Worm (Caenorhabditis elegans) whole organism, L4/young adult: ENCODE measurements around the gene F09G2.8.
A peak's percentile ranks its signal among the peaks of the same experiment; 100 is the strongest.

Experiments
- W03F9.2 ChIP-seq: fragments of 150-350 bp; optimal IDR thresholded peaks from 2 replicates; lab custom pipeline; 2014; ENCODE audit warnings: missing biosample characterization, missing genetic modification characterization
- dao-5 ChIP-seq: sonication (generic microtip); optimal IDR thresholded peaks from 2 replicates; lab custom pipeline; 2016; ENCODE audit warnings: missing genotype, missing genetic modification characterization, moderate library complexity, missing compliant biosample characterization
- him-1 ChIP-seq: sonication (generic microtip); optimal IDR thresholded peaks from 2 replicates; lab custom pipeline; 2016; ENCODE audit warnings: missing genotype, missing genetic modification reagents, missing genetic modification characterization, missing compliant biosample characterization

Gene F09G2.8

DNA sequence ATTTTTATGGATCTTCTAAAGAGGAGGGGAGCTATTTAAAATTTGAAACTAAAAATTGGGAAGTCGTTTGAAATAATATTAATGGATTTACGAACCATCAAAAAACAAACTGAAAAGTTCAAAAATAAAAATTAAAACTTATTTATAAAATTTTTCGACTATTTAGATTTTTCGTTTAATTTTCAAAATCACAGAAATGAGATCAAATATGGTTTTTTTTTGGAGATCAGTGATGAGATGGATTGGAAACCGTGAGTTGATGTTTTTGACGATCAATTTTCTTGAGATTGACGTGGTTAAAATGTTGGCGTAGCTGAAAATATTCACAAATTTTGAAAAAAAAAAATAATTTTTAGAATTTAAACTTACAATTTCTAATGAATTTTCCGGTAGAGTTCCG is 25.5 kb upstream of the F09G2.8 start, which contains the start of gene C13F10.5:
C13F10.5 (minus strand) TSS at position 101 of the 400 bp plus-strand sequence.
- TF ChIP-seq W03F9.2 (tag; lab: Kevin White, UChicago) (no peak), him-1 (tag; lab: Kevin White, UChicago) (no peak), dao-5 (tag; lab: Kevin White, UChicago) (no peak)

DNA sequence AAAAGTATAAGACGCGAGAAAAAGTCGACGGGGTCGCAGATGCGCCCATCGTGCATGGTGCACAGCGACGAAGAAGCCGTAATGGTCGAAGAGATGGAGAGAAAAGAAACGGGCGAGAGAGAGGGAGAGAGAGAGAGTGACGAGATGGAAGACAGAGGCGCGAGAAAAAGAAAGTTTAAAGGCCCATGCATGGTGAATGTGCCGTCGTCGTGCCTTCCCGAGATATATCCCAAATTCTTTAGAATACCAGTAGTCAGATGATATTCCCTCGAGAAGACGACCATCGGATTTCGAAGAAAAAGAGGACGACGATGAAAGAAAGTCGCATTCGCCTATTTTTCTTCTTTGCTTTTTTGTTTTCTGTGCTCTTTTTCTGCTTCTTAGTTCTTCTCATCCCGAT is 22.6 kb upstream of the F09G2.8 start:
- no peak for TF ChIP-seq dao-5 (tag; lab: Kevin White, UChicago)
- TF ChIP-seq him-1 (tag; lab: Kevin White, UChicago), result peak; percentile 24

DNA sequence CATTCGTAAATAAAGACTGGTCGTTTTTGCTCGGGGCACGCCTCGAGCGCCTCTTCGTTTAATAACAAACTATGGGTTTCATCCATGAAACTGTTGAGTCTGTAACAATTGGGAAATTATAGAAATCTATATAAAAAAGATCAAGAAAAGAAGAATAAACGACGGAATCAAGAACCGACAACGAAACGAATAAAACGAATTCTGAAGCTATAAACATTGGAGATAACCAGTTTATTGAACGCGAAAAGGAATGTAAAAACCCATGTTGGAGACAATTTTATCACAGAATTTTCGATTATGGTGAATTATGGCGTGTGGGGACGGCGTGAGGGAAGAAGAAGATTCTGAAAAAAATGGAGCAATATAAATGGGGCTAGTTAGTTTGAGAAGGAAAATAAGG is 21.3 kb upstream of the F09G2.8 start, which contains the start of gene soap-1:
soap-1 (minus strand) TSS at position 101 of the 400 bp plus-strand sequence.
- no peak for TF ChIP-seq him-1 (tag; lab: Kevin White, UChicago)
- no peak for TF ChIP-seq dao-5 (tag; lab: Kevin White, UChicago)
- TF ChIP-seq W03F9.2 (tag; lab: Kevin White, UChicago), result no peak

DNA sequence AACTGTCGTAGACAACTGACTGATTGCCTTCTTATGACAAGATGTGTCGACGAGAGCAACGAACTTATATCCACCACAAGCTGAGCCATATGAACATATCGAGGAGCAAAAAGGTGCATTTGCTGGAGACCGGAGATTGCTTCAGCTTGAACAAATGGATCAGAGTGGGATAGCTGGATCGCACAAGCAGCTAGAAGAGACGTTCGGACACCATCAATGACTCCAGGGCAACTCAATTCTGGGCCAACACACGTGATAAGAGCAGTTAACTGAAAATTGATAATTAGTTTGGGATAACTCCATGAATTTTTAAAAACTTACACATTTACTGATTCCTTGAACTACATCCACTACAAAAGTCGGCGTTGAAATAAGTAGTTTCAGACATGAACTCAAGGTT is 15.5 kb upstream of the F09G2.8 start:
- TF ChIP-seq dao-5 (tag; lab: Kevin White, UChicago), result no peak

DNA sequence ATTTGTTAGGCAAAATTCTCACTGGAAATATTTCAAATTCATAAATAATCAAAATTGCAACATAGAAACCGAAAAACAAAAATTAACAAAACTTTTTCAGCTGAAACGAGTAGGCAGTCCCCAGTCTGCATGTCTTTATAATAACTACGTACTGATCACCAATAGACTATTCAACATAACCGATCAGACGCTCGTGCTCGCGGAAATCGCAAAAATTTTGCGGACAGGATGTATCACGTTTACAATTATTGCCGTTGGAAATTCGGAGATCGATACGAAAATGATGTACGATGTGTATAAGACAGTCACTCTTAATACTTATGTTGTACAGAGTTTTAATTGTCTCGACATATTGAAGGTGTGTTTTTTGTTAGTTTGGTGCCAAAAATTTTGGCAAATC is 7.9 kb upstream of the F09G2.8 start:
- TF ChIP-seq W03F9.2 (tag; lab: Kevin White, UChicago) (no peak), dao-5 (tag; lab: Kevin White, UChicago) (no peak), him-1 (tag; lab: Kevin White, UChicago) (no peak)

DNA sequence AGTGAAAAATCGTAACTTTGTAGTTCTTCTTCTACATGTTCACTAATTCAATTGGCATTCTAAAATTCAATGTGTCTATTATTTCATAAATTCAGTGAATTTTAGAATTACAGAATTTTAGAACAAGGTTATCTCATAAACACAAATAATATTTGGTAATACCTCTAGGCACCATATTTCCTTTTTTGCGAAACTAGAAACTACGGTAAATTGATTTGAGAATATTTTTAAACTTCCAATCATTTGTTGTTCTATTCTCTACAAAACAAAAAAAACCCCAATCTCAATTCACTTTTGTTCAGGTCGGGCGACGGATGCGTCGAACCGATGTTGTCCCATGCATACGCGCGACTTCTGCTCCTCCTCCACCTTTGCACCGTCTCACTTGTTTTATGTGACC is 6.5 kb upstream of the F09G2.8 start, which contains the start of gene F09G2.1:
F09G2.1 (plus strand) TSS at position 301 of the 400 bp plus-strand sequence.
- TF ChIP-seq W03F9.2 (tag; lab: Kevin White, UChicago) (no peak), him-1 (tag; lab: Kevin White, UChicago) (no peak), dao-5 (tag; lab: Kevin White, UChicago) (no peak)

DNA sequence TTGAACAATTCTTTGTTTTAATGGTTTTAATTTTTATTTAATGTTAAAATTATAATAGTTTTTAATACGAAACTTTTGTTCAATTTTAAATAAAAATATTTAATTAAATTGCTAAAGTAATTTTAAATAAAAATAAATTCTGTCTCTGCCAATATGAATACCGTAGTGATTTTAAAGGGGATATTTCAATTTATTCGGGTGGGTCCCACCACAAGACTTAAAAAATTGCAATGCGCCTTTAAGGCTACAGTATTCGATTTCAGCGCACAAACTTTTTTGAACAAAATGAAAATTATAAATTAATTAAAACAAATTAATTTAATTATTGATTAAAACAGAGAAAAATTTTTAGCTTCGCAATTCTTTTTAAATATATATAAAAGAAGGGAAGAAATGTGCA is 5.6 kb upstream of the F09G2.8 start:
- no peak for TF ChIP-seq W03F9.2 (tag; lab: Kevin White, UChicago)
- TF ChIP-seq him-1 (tag; lab: Kevin White, UChicago), result no peak
- no peak for TF ChIP-seq dao-5 (tag; lab: Kevin White, UChicago)

DNA sequence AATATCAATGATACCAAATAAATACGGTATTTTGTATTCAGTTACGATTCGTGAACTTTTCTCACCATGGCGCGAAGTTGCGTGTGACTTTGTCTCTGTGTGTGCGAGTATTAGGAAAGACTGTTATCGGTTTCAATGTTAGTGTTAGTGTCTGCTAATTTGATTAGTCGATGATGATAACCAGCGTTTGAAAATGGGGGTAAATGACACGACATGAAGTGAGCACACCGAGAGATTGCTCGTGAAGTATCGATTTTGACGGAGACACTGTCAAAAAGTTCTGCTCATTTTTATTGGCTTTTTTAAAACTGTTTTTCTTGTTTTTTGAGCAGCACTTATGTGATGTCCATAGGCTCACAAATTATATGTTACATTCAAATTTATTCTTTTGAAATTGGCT is 4.9 kb upstream of the F09G2.8 start:
- TF ChIP-seq him-1 (tag; lab: Kevin White, UChicago) (no peak), dao-5 (tag; lab: Kevin White, UChicago) (no peak), W03F9.2 (tag; lab: Kevin White, UChicago) (no peak)

DNA sequence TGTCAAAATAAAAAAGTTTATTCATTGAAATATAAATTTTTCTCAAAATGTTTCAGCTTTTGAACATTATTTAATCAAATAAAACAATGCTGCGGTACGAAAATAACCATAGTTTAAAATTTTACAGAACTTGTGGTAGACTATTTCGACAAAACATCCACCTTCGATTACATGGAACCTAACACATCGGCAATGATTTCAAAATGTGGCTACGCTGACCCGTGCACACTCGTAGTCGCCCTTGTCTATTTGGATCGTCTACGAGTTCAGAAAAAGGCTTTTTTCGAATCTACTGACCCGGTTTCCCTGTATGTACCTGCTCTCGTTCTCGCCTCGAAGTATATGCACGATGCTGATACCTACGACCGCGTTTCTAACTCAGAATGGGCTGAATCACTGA is 3.6 kb upstream of the F09G2.8 start:
- no peak for TF ChIP-seq him-1 (tag; lab: Kevin White, UChicago)

DNA sequence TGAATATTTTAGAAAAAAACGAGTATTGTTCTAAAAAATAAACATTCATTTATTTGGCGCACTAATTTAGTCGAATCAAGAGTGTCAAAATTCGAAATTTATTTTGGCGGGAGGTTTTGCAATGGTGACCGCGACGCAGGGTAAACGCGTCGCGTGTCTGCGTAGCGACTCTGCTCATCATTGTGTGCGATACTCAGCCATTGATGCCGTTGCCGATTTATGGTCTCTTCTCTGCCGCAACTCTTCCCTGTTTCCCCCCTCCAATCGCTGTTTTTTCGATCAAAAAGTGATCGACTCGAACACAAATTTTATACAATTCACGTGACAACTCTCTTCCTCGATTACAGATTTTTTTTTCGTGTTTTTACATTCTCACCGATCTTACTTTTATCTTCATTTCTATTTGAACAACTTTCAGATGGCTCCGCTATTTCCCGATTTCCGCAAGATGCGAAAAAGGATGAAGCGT is 3.1 kb upstream of the F09G2.8 start, which contains the start of gene F09G2.2:
F09G2.2 (plus strand) TSS at position 419 of the 469 bp plus-strand sequence.
- TF ChIP-seq dao-5 (tag; lab: Kevin White, UChicago) (no peak), him-1 (tag; lab: Kevin White, UChicago) (peak; percentile 52), W03F9.2 (tag; lab: Kevin White, UChicago) (peak; percentile 93)

DNA sequence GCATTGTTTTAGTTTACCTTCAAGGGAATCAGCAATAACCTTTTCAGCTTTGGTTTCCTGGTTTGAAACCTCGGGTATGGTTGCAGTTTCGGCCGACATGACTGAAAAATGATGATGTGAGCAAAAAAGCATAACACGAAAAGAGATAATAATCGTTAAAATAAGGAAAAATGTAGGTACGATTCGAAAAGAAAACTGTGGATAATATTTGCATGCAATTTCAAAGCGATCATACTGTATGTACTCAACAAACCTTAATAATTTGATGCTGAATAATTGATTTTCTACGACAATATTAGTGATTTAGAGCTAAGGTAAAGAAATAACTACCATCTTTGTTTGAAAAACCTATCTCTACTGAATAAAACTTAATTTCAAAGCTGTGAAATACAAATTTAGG is 2.6 kb upstream of the F09G2.8 start, which contains the start of gene attf-2:
attf-2 (minus strand) TSS at position 101 of the 400 bp plus-strand sequence.
- no peak for TF ChIP-seq dao-5 (tag; lab: Kevin White, UChicago)
- no peak for TF ChIP-seq him-1 (tag; lab: Kevin White, UChicago)
- no peak for TF ChIP-seq W03F9.2 (tag; lab: Kevin White, UChicago)

DNA sequence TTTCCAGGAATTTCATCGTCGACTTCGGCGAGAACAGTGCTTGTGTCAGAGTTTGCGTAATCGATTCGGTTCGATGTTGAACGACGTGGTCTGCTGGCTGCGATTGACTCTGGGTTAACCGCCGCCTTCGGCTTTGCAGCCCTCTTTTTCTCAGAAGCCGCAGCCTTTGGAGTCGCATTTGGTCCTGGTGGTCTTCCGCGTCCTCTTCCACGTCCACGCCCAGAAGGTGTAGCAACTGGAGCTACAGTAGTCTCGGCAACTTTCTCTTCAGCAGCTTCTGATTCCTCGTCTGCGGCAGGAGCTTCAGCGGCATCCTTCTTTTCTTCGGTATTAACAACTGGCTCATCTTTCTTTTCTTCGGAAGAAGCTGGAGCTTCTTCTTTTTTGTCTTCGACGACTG is 1.4 kb upstream of the F09G2.8 start:
- TF ChIP-seq dao-5 (tag; lab: Kevin White, UChicago) (no peak), him-1 (tag; lab: Kevin White, UChicago) (no peak), W03F9.2 (tag; lab: Kevin White, UChicago) (no peak)

DNA sequence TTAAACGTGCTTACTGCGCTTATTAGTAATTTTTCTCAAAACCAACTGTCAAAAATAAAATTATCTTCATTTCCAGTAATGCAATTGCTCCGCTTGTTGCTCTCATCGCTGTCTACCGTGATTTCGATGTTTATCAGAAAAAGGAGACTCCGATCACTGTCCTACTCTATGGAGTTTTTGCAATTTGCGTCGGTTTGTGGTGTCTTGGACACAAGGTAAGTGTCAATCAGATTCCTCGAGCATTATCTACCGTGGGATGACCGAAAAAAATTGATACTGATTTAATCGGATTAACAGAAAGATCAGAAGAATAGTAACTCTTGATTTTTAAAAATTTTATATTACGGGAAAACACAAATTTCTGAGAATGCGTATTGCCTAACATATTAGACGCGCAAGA is 6.2 kb downstream of the F09G2.8 start:
- TF ChIP-seq him-1 (tag; lab: Kevin White, UChicago) (no peak), W03F9.2 (tag; lab: Kevin White, UChicago) (no peak), dao-5 (tag; lab: Kevin White, UChicago) (no peak)

DNA sequence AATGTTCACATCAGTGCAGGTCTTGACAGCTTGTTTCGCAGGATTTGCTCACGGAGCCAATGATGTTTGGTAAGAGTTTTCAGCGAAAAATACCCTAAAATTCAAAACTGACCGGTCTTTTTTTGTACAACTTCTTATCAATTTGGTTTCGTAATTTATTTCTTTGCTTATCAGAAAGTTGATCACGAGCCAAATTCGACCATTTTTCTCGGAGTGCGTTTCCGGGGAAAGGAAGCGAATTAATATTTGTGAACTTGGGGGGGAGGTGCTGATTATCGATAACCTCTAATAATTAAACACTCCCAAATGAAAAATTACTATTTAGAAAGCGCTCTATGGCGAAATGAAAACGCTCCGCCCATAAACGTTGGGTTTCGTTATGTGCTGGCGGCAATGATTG is 6.9 kb downstream of the F09G2.8 start:
- TF ChIP-seq him-1 (tag; lab: Kevin White, UChicago) (no peak), dao-5 (tag; lab: Kevin White, UChicago) (no peak), W03F9.2 (tag; lab: Kevin White, UChicago) (no peak)
